Worm (Caenorhabditis elegans): Measurements from ENCODE around the gene vwa-8.
"Not testable (repeated sequence)": the region's sequence is repeated elsewhere in the genome, so short reads cannot be mapped to it uniquely, and the experiment has no call there.

ce11 chrX:13046324-13046723, 55.1 kb downstream of the vwa-8 start:
- TF ChIP-seq snpc-4 (tag; optimal IDR thresholded peaks at IDR 0.05), result not testable (repeated sequence)
- TF ChIP-seq lsy-2 (tag; optimal IDR thresholded peaks at IDR 0.05), result peak; percentile 50

Data from whole organism, mixed stage, embryonic.